Fruit fly (Drosophila melanogaster): ENCODE measurements around the gene Diedel2.

The Diedel2 gene

dm6 chr3R:29585015-29585701 lies 23.1 kb upstream of the Diedel2 start:
- TF ChIP-seq CG8478 (optimal IDR thresholded peaks at IDR 0.05) (no peak), psq (optimal IDR thresholded peaks at IDR 0.05) (no peak), Dll (optimal IDR thresholded peaks at IDR 0.05) (no peak), EcR (GFP tag; optimal IDR thresholded peaks at IDR 0.05) (no peak), usp (GFP tag; optimal IDR thresholded peaks at IDR 0.05) (no peak), pan (optimal IDR thresholded peaks at IDR 0.05) (no peak)

dm6 chr3R:29586743-29587142 lies 21.5 kb upstream of the Diedel2 start:
- TF ChIP-seq EcR (GFP tag; optimal IDR thresholded peaks at IDR 0.05), result no peak
- TF ChIP-seq psq (optimal IDR thresholded peaks at IDR 0.05), result no peak
- TF ChIP-seq usp (GFP tag; optimal IDR thresholded peaks at IDR 0.05), result no peak
- TF ChIP-seq CG8478 (optimal IDR thresholded peaks at IDR 0.05), result no peak
- TF ChIP-seq pan (optimal IDR thresholded peaks at IDR 0.05), result no peak
- TF ChIP-seq Dll (optimal IDR thresholded peaks at IDR 0.05), result no peak

- TF ChIP-seq usp (GFP tag; optimal IDR thresholded peaks at IDR 0.05) (no peak), pan (optimal IDR thresholded peaks at IDR 0.05) (no peak), CG8478 (optimal IDR thresholded peaks at IDR 0.05) (no peak), EcR (GFP tag; optimal IDR thresholded peaks at IDR 0.05) (no peak), psq (optimal IDR thresholded peaks at IDR 0.05) (no peak), Dll (optimal IDR thresholded peaks at IDR 0.05) (no peak)
Observed at dm6 chr3R:29588004-29588403, 20.3 kb upstream of the Diedel2 start, which contains the start of gene CG7567. CG7567 (minus strand) TSS chr3R:29588104.

dm6 chr3R:29589662-29590061 lies 18.6 kb upstream of the Diedel2 start, which contains the start of gene CG11470:
CG11470 (minus strand) TSS chr3R:29589762.
- no peak for TF ChIP-seq Dll (optimal IDR thresholded peaks at IDR 0.05)
- no peak for TF ChIP-seq EcR (GFP tag; optimal IDR thresholded peaks at IDR 0.05)
- TF ChIP-seq pan (optimal IDR thresholded peaks at IDR 0.05), result no peak
- TF ChIP-seq psq (optimal IDR thresholded peaks at IDR 0.05), result no peak
- TF ChIP-seq usp (GFP tag; optimal IDR thresholded peaks at IDR 0.05), result no peak
- no peak for TF ChIP-seq CG8478 (optimal IDR thresholded peaks at IDR 0.05)

- TF ChIP-seq CG8478 (optimal IDR thresholded peaks at IDR 0.05), result no peak
- TF ChIP-seq psq (optimal IDR thresholded peaks at IDR 0.05), result no peak
- TF ChIP-seq EcR (GFP tag; optimal IDR thresholded peaks at IDR 0.05), result no peak
- TF ChIP-seq usp (GFP tag; optimal IDR thresholded peaks at IDR 0.05), result no peak
- TF ChIP-seq Dll (optimal IDR thresholded peaks at IDR 0.05), result no peak
- no peak for TF ChIP-seq pan (optimal IDR thresholded peaks at IDR 0.05)
Observed at dm6 chr3R:29590806-29591205, 17.5 kb upstream of the Diedel2 start, which contains the start of gene CG31041. CG31041 (minus strand) TSS chr3R:29590906.

- TF ChIP-seq Dll (optimal IDR thresholded peaks at IDR 0.05) (no peak), CG8478 (optimal IDR thresholded peaks at IDR 0.05) (no peak), pan (optimal IDR thresholded peaks at IDR 0.05) (no peak), psq (optimal IDR thresholded peaks at IDR 0.05) (no peak), EcR (GFP tag; optimal IDR thresholded peaks at IDR 0.05) (no peak), usp (GFP tag; optimal IDR thresholded peaks at IDR 0.05) (no peak)
Observed at dm6 chr3R:29591481-29592138, 16.7 kb upstream of the Diedel2 start, which contains the start of gene alph. alph (plus strand) TSS chr3R:29591831.

- TF ChIP-seq Dll (optimal IDR thresholded peaks at IDR 0.05) (no peak), pan (optimal IDR thresholded peaks at IDR 0.05) (no peak), usp (GFP tag; optimal IDR thresholded peaks at IDR 0.05) (no peak), CG8478 (optimal IDR thresholded peaks at IDR 0.05) (no peak), EcR (GFP tag; optimal IDR thresholded peaks at IDR 0.05) (no peak), psq (optimal IDR thresholded peaks at IDR 0.05) (no peak)
Observed at dm6 chr3R:29592139-29592814, 16.0 kb upstream of the Diedel2 start.

dm6 chr3R:29600762-29601161 lies 7.5 kb upstream of the Diedel2 start, which contains the start of gene CG7568:
CG7568 (minus strand) TSS chr3R:29600862.
- no peak for TF ChIP-seq psq (optimal IDR thresholded peaks at IDR 0.05)
- TF ChIP-seq EcR (GFP tag; optimal IDR thresholded peaks at IDR 0.05), result no peak
- TF ChIP-seq CG8478 (optimal IDR thresholded peaks at IDR 0.05), result no peak
- no peak for TF ChIP-seq usp (GFP tag; optimal IDR thresholded peaks at IDR 0.05)

dm6 chr3R:29610958-29611357 lies 2.7 kb downstream of the Diedel2 start:
- TF ChIP-seq Dll (optimal IDR thresholded peaks at IDR 0.05), result no peak
- TF ChIP-seq usp (GFP tag; optimal IDR thresholded peaks at IDR 0.05), result no peak
- no peak for TF ChIP-seq psq (optimal IDR thresholded peaks at IDR 0.05)
- TF ChIP-seq EcR (GFP tag; optimal IDR thresholded peaks at IDR 0.05), result no peak
- no peak for TF ChIP-seq pan (optimal IDR thresholded peaks at IDR 0.05)
- no peak for TF ChIP-seq CG8478 (optimal IDR thresholded peaks at IDR 0.05)

- no peak for TF ChIP-seq CG8478 (optimal IDR thresholded peaks at IDR 0.05)
- TF ChIP-seq psq (optimal IDR thresholded peaks at IDR 0.05), result no peak
- no peak for TF ChIP-seq Dll (optimal IDR thresholded peaks at IDR 0.05)
Observed at dm6 chr3R:29617197-29617596, 8.9 kb downstream of the Diedel2 start.

dm6 chr3R:29617709-29618212 lies 9.5 kb downstream of the Diedel2 start:
- TF ChIP-seq EcR (GFP tag; optimal IDR thresholded peaks at IDR 0.05) (no peak), CG8478 (optimal IDR thresholded peaks at IDR 0.05) (no peak), pan (optimal IDR thresholded peaks at IDR 0.05) (no peak), Dll (optimal IDR thresholded peaks at IDR 0.05) (no peak)

All from whole organism.